Worm (Caenorhabditis elegans) whole organism, L4/young adult: ENCODE measurements around the gene pqn-92.

ENCODE experiments used
- W03F9.2 ChIP-seq: fragments of 150-350 bp; optimal IDR thresholded peaks from 2 replicates; lab custom pipeline; 2014; ENCODE audit warnings: missing biosample characterization, missing genetic modification characterization
- dao-5 ChIP-seq: sonication (generic microtip); optimal IDR thresholded peaks from 2 replicates; lab custom pipeline; 2016; ENCODE audit warnings: missing genotype, missing genetic modification characterization, moderate library complexity, missing compliant biosample characterization
- him-1 ChIP-seq: sonication (generic microtip); optimal IDR thresholded peaks from 2 replicates; lab custom pipeline; 2016; ENCODE audit warnings: missing genotype, missing genetic modification reagents, missing genetic modification characterization, missing compliant biosample characterization

The pqn-92 gene

DNA sequence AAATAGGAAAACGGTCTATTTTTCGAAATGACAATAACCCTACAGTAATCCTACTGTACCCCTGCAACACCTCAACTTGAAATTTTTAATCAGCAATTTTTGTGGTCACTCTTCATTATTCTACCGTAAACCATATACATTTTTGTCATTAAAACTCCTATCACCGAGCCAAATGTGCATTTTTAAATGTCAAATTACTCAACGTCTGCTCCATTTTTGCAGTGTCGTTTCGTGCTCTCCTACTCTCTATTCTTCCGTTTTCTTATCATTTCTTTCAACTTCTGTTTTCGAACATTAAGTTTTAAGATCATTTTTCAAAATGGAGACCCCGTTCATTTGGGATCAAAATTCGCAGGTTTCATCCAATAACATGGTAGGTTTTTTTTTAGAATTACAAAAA lies at the start of gene pqn-92:
pqn-92 (plus strand) TSS at position 307 of the 400 bp plus-strand sequence.
- no peak for TF ChIP-seq him-1 (tag; lab: Kevin White, UChicago)

DNA sequence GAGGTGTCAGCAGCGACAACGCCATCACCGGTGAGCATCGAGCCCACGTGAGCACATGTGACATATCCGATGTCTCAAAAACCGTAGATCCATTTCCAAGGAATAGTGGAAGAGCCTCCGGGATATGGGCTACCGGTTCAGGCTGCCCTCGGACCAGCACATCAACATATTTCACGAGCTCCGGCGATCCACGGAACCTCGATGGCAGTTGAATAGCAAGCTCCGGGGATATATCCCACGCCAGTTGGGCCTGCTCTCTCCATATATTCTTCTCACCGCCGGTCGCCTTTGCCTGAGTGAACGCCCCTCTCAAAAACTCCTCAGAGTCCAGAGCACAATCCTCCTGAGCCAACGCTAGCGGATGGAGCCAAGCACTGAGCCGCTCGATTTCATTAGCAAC lies 47.8 kb upstream of the pqn-92 start:
- TF ChIP-seq W03F9.2 (tag; lab: Kevin White, UChicago), result no peak
- no peak for TF ChIP-seq dao-5
- TF ChIP-seq him-1 (tag; lab: Kevin White, UChicago), result no peak

DNA sequence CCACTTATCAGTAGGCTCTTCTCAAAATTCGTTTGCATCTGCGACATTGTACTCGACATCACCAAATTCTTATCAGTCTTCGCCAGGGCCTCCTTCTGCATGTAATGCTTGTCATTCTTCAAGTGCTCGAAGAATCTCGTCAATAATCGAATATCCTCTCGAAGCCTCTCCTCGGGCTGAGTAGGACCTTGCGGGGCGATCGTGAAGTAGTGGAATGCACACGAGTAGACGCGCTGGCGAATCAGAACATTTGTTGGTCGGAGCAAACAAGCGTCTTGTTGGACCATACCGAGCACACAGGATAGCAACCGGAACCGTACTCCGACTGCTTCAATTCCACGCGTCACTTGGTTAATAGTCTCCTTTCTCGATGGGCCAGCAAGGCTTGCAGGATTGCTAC lies 47.2 kb upstream of the pqn-92 start:
- TF ChIP-seq W03F9.2 (tag; lab: Kevin White, UChicago) (no peak), dao-5 (no peak), him-1 (tag; lab: Kevin White, UChicago) (no peak)

DNA sequence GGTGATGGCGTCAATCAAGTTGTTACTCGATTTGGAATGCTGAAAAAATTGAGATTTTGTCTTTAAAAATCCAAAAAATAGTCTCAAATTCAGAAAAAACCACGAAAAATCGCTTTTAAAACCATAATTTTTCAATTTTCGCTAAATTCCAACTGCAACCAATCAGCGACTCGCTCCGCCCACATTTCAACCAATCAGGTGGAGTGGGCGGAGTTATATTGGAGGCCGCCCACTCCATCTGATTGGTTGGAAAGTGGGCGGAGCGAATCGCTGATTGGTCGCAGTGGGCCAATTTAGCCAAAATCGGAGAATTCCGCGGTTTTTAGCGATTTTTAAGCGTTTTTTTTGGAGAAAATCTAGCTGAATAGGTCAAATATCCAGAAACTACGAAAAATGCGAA lies 37.8 kb upstream of the pqn-92 start:
- no peak for TF ChIP-seq W03F9.2 (tag; lab: Kevin White, UChicago)
- TF ChIP-seq him-1 (tag; lab: Kevin White, UChicago), result no peak
- TF ChIP-seq dao-5, result no peak

DNA sequence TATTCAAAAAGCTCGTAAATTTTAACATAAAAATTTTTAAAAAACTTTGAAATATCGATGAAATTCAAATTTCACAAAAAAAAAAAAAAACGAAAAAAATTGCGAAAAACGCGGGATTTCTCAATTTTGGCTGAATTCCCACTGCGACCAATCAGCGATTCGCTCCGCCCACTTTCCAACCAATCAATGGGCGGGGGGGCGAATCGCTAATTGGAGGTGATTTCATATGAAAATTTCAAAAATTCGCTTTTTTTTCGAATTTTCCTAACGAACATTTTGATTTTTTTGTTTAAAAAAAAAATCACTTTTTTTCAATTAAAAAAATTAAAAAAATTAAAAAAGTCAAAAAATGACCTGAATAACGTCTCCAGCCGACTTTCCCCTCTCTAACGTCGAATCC lies 37.2 kb upstream of the pqn-92 start:
- TF ChIP-seq W03F9.2 (tag; lab: Kevin White, UChicago), result no peak
- TF ChIP-seq dao-5, result no peak
- no peak for TF ChIP-seq him-1 (tag; lab: Kevin White, UChicago)

DNA sequence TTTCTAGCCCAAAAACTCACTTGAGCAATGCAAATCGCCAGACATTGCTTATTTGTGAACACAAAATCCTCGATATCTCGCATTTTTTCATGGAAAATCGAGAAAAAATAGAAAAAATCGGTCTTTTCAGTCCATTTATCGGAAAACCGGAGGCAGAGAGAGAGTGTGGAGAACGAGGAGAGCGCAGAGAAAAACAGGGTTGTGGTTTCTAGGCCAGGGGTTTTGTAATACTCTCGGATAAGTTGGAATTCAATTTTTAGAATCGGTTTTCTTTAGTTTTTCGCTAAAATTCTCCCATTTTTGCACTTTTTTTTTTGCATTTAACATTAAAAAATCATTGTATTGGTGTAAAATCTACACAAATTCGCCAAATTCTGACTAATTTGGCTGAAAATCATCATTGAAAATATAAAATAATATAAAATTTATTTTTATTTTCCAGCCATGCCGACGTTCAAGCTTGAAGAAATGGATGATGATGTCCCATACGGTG lies 33.9 kb upstream of the pqn-92 start, which contains the start of the genes Y75B8A.24 and Y75B8A.25:
Y75B8A.24 (minus strand) TSS at position 155 of the 493 bp plus-strand sequence.
Y75B8A.25 (plus strand) TSS at position 443 of the 493 bp plus-strand sequence.
- TF ChIP-seq him-1 (tag; lab: Kevin White, UChicago) (no peak), W03F9.2 (tag; lab: Kevin White, UChicago) (peak; percentile 66), dao-5 (no peak)

DNA sequence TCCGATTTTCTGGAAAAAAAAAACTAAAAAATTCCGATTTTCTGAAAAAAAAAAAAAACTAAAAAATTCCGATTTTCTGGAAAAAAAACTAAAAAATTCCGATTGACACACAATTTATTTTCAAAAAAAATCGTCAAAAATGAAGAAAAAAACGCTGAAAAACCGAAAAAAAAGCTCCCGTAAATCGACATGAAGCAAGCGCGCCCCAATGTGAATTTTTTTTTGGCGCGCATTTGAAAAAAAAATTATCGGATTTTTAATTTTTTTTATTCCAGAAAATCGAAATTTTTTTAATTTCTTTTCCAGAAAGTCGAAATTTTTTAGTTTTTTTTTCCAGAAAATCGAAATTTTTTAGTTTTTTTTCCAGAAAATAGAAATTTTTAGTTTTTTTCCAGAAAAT lies 28.8 kb upstream of the pqn-92 start:
- TF ChIP-seq W03F9.2 (tag; lab: Kevin White, UChicago), result no peak
- TF ChIP-seq him-1 (tag; lab: Kevin White, UChicago), result no peak
- TF ChIP-seq dao-5, result no peak

DNA sequence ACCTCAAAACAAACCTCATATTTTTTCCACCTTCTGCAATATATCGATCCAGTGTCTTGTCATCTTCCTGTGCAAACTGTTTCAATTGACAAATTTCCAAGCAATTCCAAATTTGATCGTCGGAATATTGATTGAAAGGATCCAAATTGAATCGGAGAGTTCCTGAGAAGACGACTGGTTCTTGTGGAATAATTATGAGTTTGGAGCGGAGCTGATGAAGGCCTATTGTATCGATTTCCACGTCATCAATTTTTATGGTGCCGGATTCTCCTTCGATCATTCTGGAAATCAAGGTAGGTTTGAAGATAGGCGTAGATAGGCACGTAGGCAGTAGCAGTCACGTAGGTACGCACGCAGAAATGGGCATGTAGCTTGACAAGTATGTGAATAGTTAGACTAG lies 23.4 kb upstream of the pqn-92 start:
- no peak for TF ChIP-seq dao-5

DNA sequence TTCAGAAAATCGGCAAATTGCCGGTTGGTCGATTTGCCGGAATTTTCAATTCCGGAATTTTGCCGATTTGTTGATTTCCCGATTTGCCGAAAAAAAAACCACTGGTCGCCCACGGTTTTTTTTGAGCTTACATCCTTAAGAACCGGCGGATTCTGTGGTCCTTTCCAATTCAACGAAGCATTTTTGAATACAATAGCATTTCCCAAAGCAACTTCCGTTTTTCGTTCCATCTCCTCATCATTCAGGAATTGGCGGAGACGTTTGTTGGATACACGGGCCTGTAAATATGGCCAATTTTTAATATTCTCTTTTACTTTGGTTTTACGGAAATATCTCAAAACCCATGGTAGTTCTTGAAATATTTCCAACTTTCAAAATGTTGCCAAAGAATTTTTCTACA lies 15.1 kb upstream of the pqn-92 start:
- TF ChIP-seq him-1 (tag; lab: Kevin White, UChicago) (no peak), W03F9.2 (tag; lab: Kevin White, UChicago) (no peak), dao-5 (no peak)

DNA sequence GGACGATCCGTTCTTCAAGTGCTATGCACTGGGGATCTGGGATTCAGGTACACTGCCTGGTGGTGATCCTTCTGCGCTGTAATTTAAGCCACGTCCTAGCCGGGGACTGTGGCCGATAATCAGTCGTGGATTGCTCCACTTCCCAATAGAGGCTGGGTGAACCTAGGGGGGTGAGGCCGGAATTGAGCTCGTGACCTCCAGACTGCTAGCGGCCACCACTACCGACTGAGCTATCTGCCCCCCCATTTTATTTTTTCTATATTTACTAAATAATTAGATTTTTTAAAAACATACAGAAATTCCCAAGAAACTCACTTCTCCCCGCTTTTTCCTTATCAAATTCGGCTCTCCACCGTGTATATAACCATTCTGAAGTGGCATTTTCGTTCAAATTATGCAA lies 10.3 kb upstream of the pqn-92 start:
- TF ChIP-seq dao-5 (no peak), him-1 (tag; lab: Kevin White, UChicago) (no peak), W03F9.2 (tag; lab: Kevin White, UChicago) (no peak)

DNA sequence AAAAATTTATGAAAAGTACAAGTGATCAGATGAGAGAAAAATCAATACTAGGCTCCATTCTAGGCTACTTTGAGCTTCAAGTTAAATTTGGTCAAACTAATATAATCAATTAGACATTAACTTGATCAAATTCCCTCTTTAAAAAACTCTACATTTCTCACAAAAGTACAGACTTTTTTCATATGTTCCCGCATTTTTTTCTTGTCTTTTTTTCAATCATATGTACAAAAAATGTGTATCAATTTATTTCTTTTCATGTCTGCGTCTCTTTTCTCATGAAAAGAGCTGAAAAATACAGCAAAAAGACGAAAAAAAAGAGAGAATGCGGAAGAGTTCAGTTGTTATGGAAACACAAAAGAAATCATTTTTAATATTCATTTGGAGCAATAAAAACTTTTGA lies 8.3 kb upstream of the pqn-92 start:
- no peak for TF ChIP-seq him-1 (tag; lab: Kevin White, UChicago)
- no peak for TF ChIP-seq W03F9.2 (tag; lab: Kevin White, UChicago)
- no peak for TF ChIP-seq dao-5

DNA sequence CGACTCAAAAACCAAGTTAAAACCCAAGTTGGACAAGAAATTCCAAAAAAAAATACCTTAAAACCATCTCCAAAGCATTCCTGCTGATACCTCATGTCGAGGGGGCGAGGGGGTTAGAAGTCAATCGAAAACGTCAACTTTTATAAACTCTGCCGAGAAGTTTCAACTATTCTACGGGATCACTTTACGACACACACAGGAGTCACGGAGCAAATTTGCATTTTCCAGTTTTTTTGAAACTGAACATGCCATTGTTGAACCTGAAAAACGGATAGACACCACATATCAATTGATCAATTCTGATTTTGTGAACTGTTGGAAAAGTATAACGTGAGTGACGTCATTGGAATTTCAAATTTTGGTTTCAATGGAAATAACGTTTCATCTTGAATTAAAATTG lies 4.5 kb upstream of the pqn-92 start, which contains the start of gene mrp-8:
mrp-8 (minus strand) TSS at position 101 of the 400 bp plus-strand sequence.
- TF ChIP-seq W03F9.2 (tag; lab: Kevin White, UChicago), result no peak

DNA sequence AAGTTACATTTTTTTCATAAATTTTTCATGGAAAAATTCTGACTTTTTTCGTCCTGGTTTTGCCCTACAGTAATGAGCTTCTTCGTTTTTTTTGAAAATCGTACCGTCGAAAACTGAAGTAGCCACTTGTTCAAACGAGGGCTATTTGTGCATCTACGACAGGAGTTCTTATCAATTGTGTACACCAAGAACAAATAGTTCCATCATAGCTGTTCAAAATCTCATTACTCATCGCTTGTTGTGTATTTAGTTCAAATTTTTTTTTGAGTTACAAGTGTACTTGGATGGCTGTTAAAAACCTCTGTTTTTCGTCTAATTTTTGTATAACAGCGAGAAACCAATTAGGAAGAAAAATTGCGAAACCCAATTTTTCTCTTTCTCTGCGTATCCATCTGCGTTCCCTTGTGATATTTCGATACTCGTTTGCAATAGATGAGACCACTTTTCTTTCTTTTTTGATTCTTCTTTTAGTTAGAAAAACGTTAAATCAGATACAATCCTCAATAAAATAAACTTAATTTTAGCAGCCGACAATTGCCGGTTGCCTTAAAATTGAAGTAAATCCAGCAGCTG lies 2.7 kb upstream of the pqn-92 start:
- TF ChIP-seq W03F9.2 (tag; lab: Kevin White, UChicago) (no peak), dao-5 (no peak), him-1 (tag; lab: Kevin White, UChicago) (no peak)

DNA sequence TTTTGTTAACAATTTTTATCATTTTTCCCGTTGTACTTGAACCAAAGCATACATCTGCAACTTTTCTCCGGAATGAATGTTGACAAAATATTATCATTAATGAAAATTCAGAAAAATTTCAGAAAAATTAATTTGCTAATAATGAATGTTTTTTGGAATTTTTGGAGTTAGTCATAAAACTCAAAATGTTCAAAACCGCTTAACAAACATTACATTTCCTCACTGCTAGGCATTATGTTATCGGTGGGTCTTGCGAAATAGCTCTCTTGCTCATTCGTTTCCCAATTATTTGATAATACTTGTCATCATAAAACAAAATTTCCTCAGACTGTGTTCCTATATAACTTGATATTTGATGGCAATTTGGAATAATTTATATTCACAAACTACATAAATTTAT lies 5.3 kb downstream of the pqn-92 start, which contains the start of gene Y75B8A.39:
Y75B8A.39 (plus strand) TSS at position 301 of the 400 bp plus-strand sequence.
- no peak for TF ChIP-seq dao-5
- TF ChIP-seq W03F9.2 (tag; lab: Kevin White, UChicago), result no peak
- no peak for TF ChIP-seq him-1 (tag; lab: Kevin White, UChicago)

DNA sequence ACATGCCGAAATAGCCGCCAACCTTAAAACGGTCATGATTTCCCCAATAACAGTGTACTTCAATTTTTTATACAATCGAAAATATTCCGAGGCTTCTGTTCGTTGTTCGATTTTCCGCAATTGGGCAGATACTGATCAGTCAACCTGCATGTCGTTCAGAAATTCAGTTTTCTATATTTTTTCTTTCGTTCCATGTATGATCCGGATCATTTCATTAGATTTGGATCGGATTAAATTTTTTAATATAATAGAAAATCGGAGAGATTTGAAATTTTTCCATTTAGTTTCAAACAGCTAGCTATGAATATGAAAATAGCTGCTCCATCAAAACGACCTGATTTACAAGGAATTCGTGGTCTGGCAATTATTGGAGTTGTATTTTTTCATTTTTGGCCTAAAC lies 7.6 kb downstream of the pqn-92 start, which contains the start of gene Y75B8A.37:
Y75B8A.37 (plus strand) TSS at position 301 of the 400 bp plus-strand sequence.
- TF ChIP-seq W03F9.2 (tag; lab: Kevin White, UChicago) (no peak), him-1 (tag; lab: Kevin White, UChicago) (no peak), dao-5 (no peak)
